Worm (Caenorhabditis elegans): Measurements from ENCODE around the gene pstk-1.

- TF ChIP-seq him-1 (tag; optimal IDR thresholded peaks at IDR 0.05) (no peak), W03F9.2 (tag; optimal IDR thresholded peaks at IDR 0.05) (no peak), dao-5 (tag; optimal IDR thresholded peaks at IDR 0.05) (no peak)
Measured at ce11 chrIII:12434104-12434503, 32.3 kb upstream of the pstk-1 start, which contains the start of gene Y49E10.27.

Data from whole organism, L4/young adult.